Fruit fly (Drosophila melanogaster) whole organism, embryonic: ENCODE results near the gene PIG-B.

Experiments
- Ada2b ChIP-seq: fragments of 200-800 bp; sonication (Bioruptor generic); IDR thresholded peaks from 2 replicates; pipeline ENCODE4 v1.3.6; 2022; ENCODE audit warnings: missing biosample characterization, missing genetic modification characterization
- Atf-2 ChIP-seq: fragments of 200-800 bp; sonication (Bioruptor generic); optimal IDR thresholded peaks from 2 replicates; lab custom pipeline; 2016; ENCODE audit warnings: missing biosample characterization, missing genetic modification characterization
- B-H2 ChIP-seq: fragments of 200-800 bp; sonication (Bioruptor generic); optimal IDR thresholded peaks from 2 replicates; lab custom pipeline; 2018; ENCODE audit warnings: missing biosample characterization, mild to moderate bottlenecking, missing genetic modification characterization
- C15 ChIP-seq: fragments of 200-800 bp; sonication (Bioruptor generic); IDR thresholded peaks from 3 replicates; pipeline ENCODE4 v1.3.6; 2022; ENCODE audit warnings: missing biosample characterization, missing genetic modification characterization
- CG10209 ChIP-seq: fragments of 200-800 bp; sonication (Bioruptor generic); optimal IDR thresholded peaks from 3 replicates; lab custom pipeline; 2017; ENCODE audit warnings: missing biosample characterization, mild to moderate bottlenecking, missing genetic modification characterization, missing genetic modification reagents
- CG10431 ChIP-seq: fragments of 200-800 bp; sonication (Bioruptor generic); optimal IDR thresholded peaks from 3 replicates; lab custom pipeline; 2018; ENCODE audit warnings: missing biosample characterization, mild to moderate bottlenecking, missing genetic modification characterization
- CG13123 ChIP-seq: fragments of 200-800 bp; sonication (Bioruptor generic); optimal IDR thresholded peaks from 2 replicates; lab custom pipeline; 2016; ENCODE audit warnings: missing biosample characterization, missing genetic modification characterization
- CG18764 ChIP-seq: fragments of 200-800 bp; sonication (Bioruptor generic); optimal IDR thresholded peaks from 3 replicates; lab custom pipeline; 2016; ENCODE audit warnings: missing biosample characterization, missing genetic modification characterization
- CG3065 ChIP-seq: fragments of 200-800 bp; sonication (Bioruptor generic); optimal IDR thresholded peaks from 2 replicates; lab custom pipeline; 2016; ENCODE audit warnings: missing biosample characterization, missing genetic modification characterization
- CG31224 ChIP-seq: fragments of 200-800 bp; sonication (Bioruptor generic); IDR thresholded peaks from 2 replicates; pipeline ENCODE4 v1.3.6; 2022; ENCODE audit warnings: missing biosample characterization, missing genetic modification characterization
- CG33557 ChIP-seq: fragments of 200-800 bp; sonication (Bioruptor generic); optimal IDR thresholded peaks from 2 replicates; lab custom pipeline; 2019; ENCODE audit warnings: missing biosample characterization, mild to moderate bottlenecking, missing genetic modification characterization, moderate library complexity
- CG3847 ChIP-seq: fragments of 200-800 bp; sonication (Bioruptor generic); IDR thresholded peaks from 2 replicates; pipeline ENCODE4 v1.3.6; 2022; ENCODE audit warnings: missing biosample characterization, missing genetic modification characterization
- CG4617 ChIP-seq: fragments of 200-800 bp; sonication (Bioruptor generic); optimal IDR thresholded peaks from 3 replicates; lab custom pipeline; 2016; ENCODE audit warnings: missing biosample characterization, missing genetic modification characterization, borderline replicate concordance
- CG5953 ChIP-seq: fragments of 200-800 bp; sonication (Bioruptor generic); IDR thresholded peaks from 2 replicates; pipeline ENCODE4 v1.3.6; 2022; ENCODE audit warnings: missing biosample characterization, missing genetic modification characterization
- CG7556 ChIP-seq: fragments of 200-800 bp; sonication (Bioruptor generic); optimal IDR thresholded peaks from 2 replicates; lab custom pipeline; 2017; ENCODE audit warnings: missing biosample characterization, mild to moderate bottlenecking, missing genetic modification characterization
- CG7745 ChIP-seq: fragments of 200-800 bp; sonication (Bioruptor generic); optimal IDR thresholded peaks from 2 replicates; lab custom pipeline; 2018; ENCODE audit warnings: missing biosample characterization, mild to moderate bottlenecking, missing genetic modification characterization, moderate library complexity
- CG8281 ChIP-seq: fragments of 200-800 bp; sonication (Bioruptor generic); optimal IDR thresholded peaks from 2 replicates; lab custom pipeline; 2018; ENCODE audit warnings: missing biosample characterization, mild to moderate bottlenecking, missing genetic modification characterization, moderate library complexity
- CG8765 ChIP-seq: fragments of 200-800 bp; sonication (Bioruptor generic); IDR thresholded peaks from 2 replicates; pipeline ENCODE4 v1.3.6; 2022; ENCODE audit warnings: missing biosample characterization, missing genetic modification characterization
- CG9797 ChIP-seq: fragments of 200-800 bp; sonication (Bioruptor generic); optimal IDR thresholded peaks from 3 replicates; lab custom pipeline; 2018; ENCODE audit warnings: missing biosample characterization, mild to moderate bottlenecking, missing genetic modification characterization
- D19B ChIP-seq: fragments of 200-800 bp; sonication (Bioruptor generic); optimal IDR thresholded peaks from 2 replicates; lab custom pipeline; 2017; ENCODE audit warnings: missing biosample characterization, mild to moderate bottlenecking, missing genetic modification characterization
- Dek ChIP-seq: fragments of 200-800 bp; sonication (Bioruptor generic); optimal IDR thresholded peaks from 3 replicates; lab custom pipeline; 2019; ENCODE audit warnings: missing biosample characterization, mild to moderate bottlenecking, missing genetic modification characterization, moderate library complexity
- Dll ChIP-seq: fragments of 200-800 bp; sonication (Bioruptor generic); IDR thresholded peaks from 4 replicates; pipeline ENCODE4 v1.3.6; 2022; ENCODE audit warnings: missing biosample characterization, missing genetic modification characterization; ENCODE audit not compliant: partially characterized antibody
- Fer2 ChIP-seq: fragments of 200-800 bp; sonication (Bioruptor generic); optimal IDR thresholded peaks from 2 replicates; lab custom pipeline; 2018; ENCODE audit warnings: missing biosample characterization, mild to moderate bottlenecking, missing genetic modification characterization, moderate library complexity
- Gug ChIP-seq: fragments of 200-800 bp; sonication (Bioruptor generic); IDR thresholded peaks from 4 replicates; pipeline ENCODE4 v1.3.6; 2022; ENCODE audit warnings: missing biosample characterization, missing genetic modification characterization
- HmgZ ChIP-seq: fragments of 200-800 bp; sonication (Bioruptor generic); optimal IDR thresholded peaks from 2 replicates; lab custom pipeline; 2018; ENCODE audit warnings: missing biosample characterization, mild to moderate bottlenecking, missing genetic modification characterization
- Hmr ChIP-seq: fragments of 200-800 bp; sonication (Bioruptor generic); optimal IDR thresholded peaks from 3 replicates; lab custom pipeline; 2017; ENCODE audit warnings: mild to moderate bottlenecking, missing biosample characterization, missing genetic modification reagents, missing genetic modification characterization
- MESR4 ChIP-seq: fragments of 200-800 bp; sonication (Bioruptor generic); optimal IDR thresholded peaks from 2 replicates; lab custom pipeline; 2018; ENCODE audit warnings: missing biosample characterization, mild to moderate bottlenecking, missing genetic modification characterization, moderate library complexity
- Max ChIP-seq: fragments of 200-800 bp; sonication (Bioruptor generic); optimal IDR thresholded peaks from 2 replicates; lab custom pipeline; 2016; ENCODE audit warnings: missing biosample characterization, mild to moderate bottlenecking, missing genetic modification characterization
- Meics ChIP-seq: fragments of 200-800 bp; sonication (Bioruptor generic); optimal IDR thresholded peaks from 2 replicates; lab custom pipeline; 2017; ENCODE audit warnings: missing biosample characterization, mild to moderate bottlenecking, missing genetic modification characterization
- Oli ChIP-seq: fragments of 200-800 bp; sonication (Bioruptor generic); optimal IDR thresholded peaks from 2 replicates; lab custom pipeline; 2018; ENCODE audit warnings: missing biosample characterization, mild to moderate bottlenecking, missing genetic modification characterization, moderate library complexity
- Opbp ChIP-seq: fragments of 200-800 bp; sonication (Bioruptor generic); IDR thresholded peaks from 3 replicates; pipeline ENCODE4 v1.3.6; 2022; ENCODE audit warnings: missing biosample characterization, missing genetic modification characterization; ENCODE audit not compliant: partially characterized antibody
- Pdp1 ChIP-seq, 2 experiments: fragments of 200-800 bp; sonication (Bioruptor generic); optimal IDR thresholded peaks; 3 replicates each; lab custom pipeline; 2016; ENCODE audit warnings: missing biosample characterization in 2 of 2, missing genetic modification characterization in 2 of 2, mild to moderate bottlenecking in 1 of 2, moderate library complexity in 1 of 2
- Sox100B ChIP-seq: fragments of 200-800 bp; sonication (Bioruptor generic); optimal IDR thresholded peaks from 3 replicates; lab custom pipeline; 2018; ENCODE audit warnings: missing biosample characterization, mild to moderate bottlenecking, missing genetic modification characterization
- Sry-δ ChIP-seq: fragments of 200-800 bp; sonication (Bioruptor generic); optimal IDR thresholded peaks from 2 replicates; lab custom pipeline; 2016; ENCODE audit warnings: missing biosample characterization, missing genetic modification characterization
- Ssrp ChIP-seq: fragments of 200-800 bp; sonication (Bioruptor generic); optimal IDR thresholded peaks from 2 replicates; lab custom pipeline; 2018; ENCODE audit warnings: missing biosample characterization, mild to moderate bottlenecking, missing genetic modification characterization, moderate library complexity
- abd-A ChIP-seq: fragments of 200-800 bp; sonication (Bioruptor generic); optimal IDR thresholded peaks from 3 replicates; lab custom pipeline; 2019; ENCODE audit warnings: missing biosample characterization, mild to moderate bottlenecking, missing genetic modification characterization, moderate library complexity
- ci ChIP-seq: fragments of 200-800 bp; sonication (Bioruptor generic); IDR thresholded peaks from 3 replicates; pipeline ENCODE4 v1.3.6; 2022; ENCODE audit warnings: missing biosample characterization, missing genetic modification characterization
- gsb-n ChIP-seq: fragments of 200-800 bp; sonication (Bioruptor generic); optimal IDR thresholded peaks from 3 replicates; lab custom pipeline; 2018; ENCODE audit warnings: missing biosample characterization, mild to moderate bottlenecking, missing genetic modification characterization
- hth ChIP-seq: fragments of >200 bp; optimal IDR thresholded peaks from 2 replicates; lab custom pipeline; 2017; ENCODE audit warnings: inconsistent platforms
- inv ChIP-seq: fragments of 200-800 bp; sonication (Bioruptor generic); IDR thresholded peaks from 2 replicates; pipeline ENCODE4 v1.3.6; 2022; ENCODE audit warnings: missing biosample characterization, missing genetic modification characterization; ENCODE audit not compliant: partially characterized antibody
- mam ChIP-seq: fragments of 200-800 bp; sonication (Bioruptor generic); optimal IDR thresholded peaks from 3 replicates; lab custom pipeline; 2016; ENCODE audit warnings: missing biosample characterization, missing genetic modification characterization
- prd ChIP-seq, 3 experiments: fragments of >200 bp in 2 of 3; fragments of 200-800 bp in 1 of 3; sonication (Bioruptor generic) in 1 of 3; optimal IDR thresholded peaks in 2 of 3; IDR thresholded peaks in 1 of 3; 2 replicates in 2 of 3; 3 replicates in 1 of 3; pipeline versions ENCODE4 v1.3.6 to Lab custom; 2017 to 2022; ENCODE audit warnings: missing biosample characterization in 1 of 3, missing genetic modification characterization in 1 of 3
- pros ChIP-seq: fragments of 200-800 bp; sonication (Bioruptor generic); optimal IDR thresholded peaks from 3 replicates; lab custom pipeline; 2019; ENCODE audit warnings: missing biosample characterization, mild to moderate bottlenecking, missing genetic modification characterization, moderate library complexity
- ro ChIP-seq: fragments of 200-800 bp; sonication (Bioruptor generic); IDR thresholded peaks from 2 replicates; pipeline ENCODE4 v1.3.6; 2022; ENCODE audit warnings: missing biosample characterization, missing genetic modification characterization
- sisA ChIP-seq: fragments of 200-800 bp; sonication (Bioruptor generic); IDR thresholded peaks from 2 replicates; pipeline ENCODE4 v1.3.6; 2022; ENCODE audit warnings: missing biosample characterization, missing genetic modification characterization
- so ChIP-seq: fragments of 200-800 bp; sonication (Bioruptor generic); IDR thresholded peaks from 3 replicates; pipeline ENCODE4 v1.3.6; 2022; ENCODE audit warnings: missing biosample characterization, missing genetic modification characterization
- tin ChIP-seq: fragments of 200-800 bp; sonication (Bioruptor generic); optimal IDR thresholded peaks from 3 replicates; lab custom pipeline; 2016; ENCODE audit warnings: missing biosample characterization, missing genetic modification characterization
- unpg ChIP-seq: fragments of 200-800 bp; sonication (Bioruptor generic); optimal IDR thresholded peaks from 3 replicates; lab custom pipeline; 2018; ENCODE audit warnings: missing biosample characterization, mild to moderate bottlenecking, missing genetic modification characterization, moderate library complexity
- wor ChIP-seq: fragments of 200-800 bp; sonication (Bioruptor generic); IDR thresholded peaks from 2 replicates; pipeline ENCODE4 v1.3.6; 2022; ENCODE audit warnings: missing biosample characterization, missing genetic modification characterization
- zf30C ChIP-seq: fragments of 200-800 bp; sonication (Bioruptor generic); optimal IDR thresholded peaks from 3 replicates; lab custom pipeline; 2018; ENCODE audit warnings: missing biosample characterization, mild to moderate bottlenecking, missing genetic modification characterization

Gene PIG-B

DNA sequence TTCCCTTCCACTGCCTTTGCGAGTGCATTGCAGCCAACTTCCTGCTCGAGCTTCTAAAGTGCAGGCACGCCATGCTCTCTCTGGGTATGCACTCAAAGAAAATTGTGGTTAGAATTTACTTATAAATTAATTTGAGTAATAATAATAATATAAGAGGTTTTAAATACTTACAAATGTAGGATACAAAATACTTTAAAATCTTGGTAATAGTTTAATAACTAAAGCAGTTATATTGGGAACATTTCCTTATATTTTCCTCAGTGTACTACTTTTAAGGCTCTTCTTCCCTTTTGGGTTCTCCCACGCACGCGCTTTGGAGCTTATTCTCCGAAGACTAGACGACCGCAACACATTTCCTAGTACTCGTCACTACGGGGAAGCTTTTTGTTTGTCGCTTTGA lies 15.5 kb downstream of the PIG-B start (continued):
- TF ChIP-seq Hmr (GFP tag; lab: Kevin White, UChicago) = peak; percentile 92
- TF ChIP-seq unpg (GFP tag; lab: Kevin White, UChicago) = peak; percentile 84
- no peak for TF ChIP-seq CG3065 (GFP tag; lab: Kevin White, UChicago)
- no peak for TF ChIP-seq prd (optimal IDR thresholded peaks at IDR 0.05; lab: Kevin White, UChicago)
- TF ChIP-seq prd (GFP tag; IDR thresholded peaks at IDR 0.05; lab: Robert Waterston, UW) = peak; percentile 67; the same call in 2 of the 3 replicates
- TF ChIP-seq Opbp (GFP tag; lab: Robert Waterston, UW) = no peak
- peak; percentile 78 for TF ChIP-seq Ssrp
- TF ChIP-seq tin = peak; percentile 75
- TF ChIP-seq zf30C (GFP tag; lab: Kevin White, UChicago) = peak; percentile 74
- no peak for TF ChIP-seq CG8765 (GFP tag; lab: Robert Waterston, UW)
- peak; percentile 85 for TF ChIP-seq so (GFP tag; lab: Robert Waterston, UW)
- no peak for TF ChIP-seq hth (lab: Kevin White, UChicago)
- TF ChIP-seq Atf-2 (GFP tag; lab: Kevin White, UChicago) = no peak
- TF ChIP-seq sisA (GFP tag; lab: Robert Waterston, UW) = peak; percentile 68
- peak; percentile 73 for TF ChIP-seq CG5953 (GFP tag; lab: Robert Waterston, UW)
- TF ChIP-seq CG4617 (GFP tag; lab: Kevin White, UChicago) = no peak
- TF ChIP-seq Pdp1 (GFP tag; optimal IDR thresholded peaks at IDR 0.05; lab: Kevin White, UChicago) = peak in 1 of 2 experiments; percentile 34
- no peak for TF ChIP-seq CG33557 (GFP tag; lab: Kevin White, UChicago)
- peak; percentile 73 for TF ChIP-seq CG3847
- no peak for TF ChIP-seq ro (GFP tag; lab: Robert Waterston, UW)
- TF ChIP-seq B-H2 (GFP tag; lab: Kevin White, UChicago) = peak; percentile 76
- TF ChIP-seq CG10209 (GFP tag; lab: Kevin White, UChicago) = peak; percentile 83
- peak; percentile 82 for TF ChIP-seq Ada2b (GFP tag; lab: Robert Waterston, UW)
- TF ChIP-seq HmgZ = peak; percentile 52
- peak; percentile 78 for TF ChIP-seq gsb-n (tag; lab: Kevin White, UChicago)
- TF ChIP-seq inv (GFP tag; lab: Robert Waterston, UW) = no peak
- peak; percentile 24 for TF ChIP-seq mam (GFP tag; lab: Kevin White, UChicago)
- peak; percentile 56 for TF ChIP-seq CG10431 (GFP tag; lab: Kevin White, UChicago)
- peak; percentile 56 for TF ChIP-seq D19B (GFP tag; lab: Kevin White, UChicago)
- peak; percentile 71 for TF ChIP-seq wor (GFP tag; lab: Robert Waterston, UW)
- TF ChIP-seq Dek (tag; lab: Kevin White, UChicago) = peak; percentile 85
- TF ChIP-seq C15 = peak; percentile 55; the same call in 1 of the 3 replicates
- TF ChIP-seq Fer2 = peak; percentile 73
- peak; percentile 6 for TF ChIP-seq MESR4
- TF ChIP-seq Sox100B = peak; percentile 81
- TF ChIP-seq ci (GFP tag; lab: Robert Waterston, UW) = peak; percentile 91
- TF ChIP-seq Max (GFP tag; lab: Kevin White, UChicago) = peak; percentile 64
- TF ChIP-seq CG8281 (tag; lab: Kevin White, UChicago) = no peak
- peak; percentile 11; the same call in 1 of the 4 replicates for TF ChIP-seq Gug
- no peak for TF ChIP-seq Dll (GFP tag; lab: Robert Waterston, UW)
- no peak for TF ChIP-seq CG9797 (GFP tag; lab: Kevin White, UChicago)
- no peak for TF ChIP-seq CG7745
- no peak for TF ChIP-seq Sry-δ
- TF ChIP-seq Meics (GFP tag; lab: Kevin White, UChicago) = peak; percentile 87
- no peak for TF ChIP-seq CG13123 (GFP tag; lab: Kevin White, UChicago)
- peak; percentile 53 for TF ChIP-seq CG18764 (GFP tag; lab: Kevin White, UChicago)
- peak; percentile 31 for TF ChIP-seq abd-A
- no peak for TF ChIP-seq pros (GFP tag; lab: Kevin White, UChicago)
- peak; percentile 90 for TF ChIP-seq CG7556 (GFP tag; lab: Kevin White, UChicago)
- TF ChIP-seq Oli (tag; lab: Kevin White, UChicago) = peak; percentile 82
- TF ChIP-seq CG31224 = peak; percentile 49; the same call in 1 of the 2 replicates
